Worm (Caenorhabditis elegans) whole organism, L3 larva: ENCODE data around the gene F53H4.2.

ENCODE experiments used
- R02D3.7 ChIP-seq: fragments of 150-350 bp; optimal IDR thresholded peaks from 2 replicates; lab custom pipeline; 2014; ENCODE audit warnings: missing biosample characterization, missing genetic modification characterization
- ama-1 ChIP-seq: fragments of 150-350 bp; optimal IDR thresholded peaks from 2 replicates; lab custom pipeline; 2018
- ceh-82 ChIP-seq: fragments of 150-350 bp; optimal IDR thresholded peaks from 2 replicates; lab custom pipeline; 2014; ENCODE audit warnings: missing biosample characterization, missing genetic modification characterization
- daf-12 ChIP-seq: fragments of 150-350 bp; optimal IDR thresholded peaks from 2 replicates; lab custom pipeline; 2014; ENCODE audit warnings: missing biosample characterization, missing genetic modification reagents, missing genetic modification characterization
- egl-27 ChIP-seq: sonication (generic microtip); optimal IDR thresholded peaks from 4 replicates; lab custom pipeline; 2017; ENCODE audit warnings: missing biosample characterization, missing genetic modification reagents, missing genetic modification characterization
- nhr-28 ChIP-seq: fragments of 150-350 bp; optimal IDR thresholded peaks from 2 replicates; lab custom pipeline; 2014; ENCODE audit warnings: missing biosample characterization, missing genetic modification characterization
- nhr-76 ChIP-seq: fragments of 150-350 bp; sonication (generic microtip); optimal IDR thresholded peaks from 5 replicates; lab custom pipeline; 2014; ENCODE audit warnings: missing biosample characterization, missing genetic modification characterization
- pqm-1 ChIP-seq: fragments of 150-350 bp; optimal IDR thresholded peaks from 2 replicates; lab custom pipeline; 2017; ENCODE audit warnings: missing biosample characterization, missing genetic modification characterization, inconsistent platforms
- snpc-4 ChIP-seq: fragments of 150-350 bp; optimal IDR thresholded peaks from 2 replicates; lab custom pipeline; 2014; ENCODE audit warnings: missing biosample characterization, missing genetic modification characterization
- unc-62 ChIP-seq: fragments of 150-350 bp; sonication (generic microtip); optimal IDR thresholded peaks from 4 replicates; lab custom pipeline; 2014; ENCODE audit warnings: missing biosample characterization, missing genetic modification reagents, missing genetic modification characterization

DNA sequence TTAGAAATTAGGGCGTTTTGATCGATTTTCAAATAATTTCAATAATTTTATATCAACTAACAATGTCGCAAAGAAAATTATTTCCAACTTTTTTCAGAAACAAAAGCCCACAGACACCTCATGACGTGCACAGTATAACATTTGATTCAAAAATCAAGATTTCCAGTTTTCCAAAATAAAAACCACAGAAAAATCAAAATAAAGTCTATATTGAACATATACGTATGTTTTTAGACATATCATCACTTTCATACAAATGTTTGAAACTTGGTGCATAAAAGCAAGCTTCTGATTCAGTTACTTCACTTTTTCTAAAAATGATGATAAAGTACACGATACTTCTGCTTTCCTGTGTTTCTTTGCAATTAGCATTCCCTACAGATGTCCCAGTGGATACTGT, at the start of gene F53H4.2:
- TF ChIP-seq pqm-1 (tag; lab: Kevin White, UChicago) (no peak), nhr-76 (no peak), unc-62 (GFP tag; lab: Kevin White, UChicago) (no peak), snpc-4 (no peak), nhr-28 (tag; lab: Kevin White, UChicago) (no peak), ceh-82 (tag; lab: Kevin White, UChicago) (no peak), daf-12 (no peak), R02D3.7 (no peak), ama-1 (lab: Kevin White, UChicago) (no peak), egl-27 (tag; lab: Kevin White, UChicago) (no peak)
